Fruit fly (Drosophila melanogaster): ENCODE data around the gene sn.

Gene sn

DNA sequence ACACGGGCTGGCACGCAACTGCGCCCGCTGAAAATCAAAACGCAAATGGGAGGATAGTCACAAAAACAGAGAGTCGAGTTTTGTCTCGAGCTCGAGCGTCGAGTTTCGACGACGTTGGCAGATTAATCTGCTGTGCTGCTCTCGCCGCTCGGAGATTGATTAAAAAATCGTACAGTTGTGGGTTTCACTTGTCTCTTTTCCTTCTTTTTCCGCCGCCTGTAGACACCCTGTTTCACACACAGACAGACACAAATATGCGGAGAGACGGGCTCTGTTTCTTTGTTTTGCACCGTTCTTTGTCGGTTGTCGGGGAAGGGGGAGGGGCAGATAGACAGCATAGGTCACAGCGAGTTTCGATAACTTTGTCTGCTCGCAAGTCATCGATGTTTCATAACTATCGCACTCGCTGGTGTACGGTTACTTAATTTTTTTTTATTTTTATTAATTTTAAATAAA lies 16.9 kb upstream of the sn start, which contains the start of gene orion:
orion (minus strand) TSS at position 51 of the 456 bp plus-strand sequence.
- TF ChIP-seq Ets98B (GFP tag; IDR thresholded peaks at IDR 0.05): peak; percentile 76
- TF ChIP-seq CG8159 (tag; optimal IDR thresholded peaks at IDR 0.05): peak; percentile 67
- TF ChIP-seq CG12605 (GFP tag; IDR thresholded peaks at IDR 0.05): peak; percentile 78
- TF ChIP-seq CG17806 (tag; optimal IDR thresholded peaks at IDR 0.05): peak; percentile 53
- TF ChIP-seq CG32121 (GFP tag; IDR thresholded peaks at IDR 0.05): peak; percentile 62; the same call in 1 of the 2 replicates
- TF ChIP-seq EcR (GFP tag; optimal IDR thresholded peaks at IDR 0.05): peak; percentile 85
- peak; percentile 42; the same call in 1 of the 2 replicates for TF ChIP-seq rn (GFP tag; IDR thresholded peaks at IDR 0.05)
- peak; percentile 76 for TF ChIP-seq CG34367 (tag; optimal IDR thresholded peaks at IDR 0.05)
- peak; percentile 48 for TF ChIP-seq Snoo (tag; optimal IDR thresholded peaks at IDR 0.05)
- no peak for TF ChIP-seq D1 (tag; optimal IDR thresholded peaks at IDR 0.05)
- peak; percentile 73 for TF ChIP-seq CG15710 (tag; optimal IDR thresholded peaks at IDR 0.05)
- TF ChIP-seq CG13204 (GFP tag; optimal IDR thresholded peaks at IDR 0.05): peak; percentile 91
- TF ChIP-seq CG14655 (GFP tag; optimal IDR thresholded peaks at IDR 0.05): no peak
- peak; percentile 79 for TF ChIP-seq Pif1B (GFP tag; optimal IDR thresholded peaks at IDR 0.05)
- peak; percentile 92 for TF ChIP-seq CG4496 (GFP tag; IDR thresholded peaks at IDR 0.05)
- peak; percentile 71 for TF ChIP-seq fd96Ca (GFP tag; IDR thresholded peaks at IDR 0.05)
- TF ChIP-seq CG10348 (GFP tag; IDR thresholded peaks at IDR 0.05): no peak
- TF ChIP-seq CG8301 (tag; optimal IDR thresholded peaks at IDR 0.05): no peak
- peak; percentile 81 for TF ChIP-seq Pif1A (GFP tag; optimal IDR thresholded peaks at IDR 0.05)
- peak; percentile 93 for TF ChIP-seq gl (tag; optimal IDR thresholded peaks at IDR 0.05)
- TF ChIP-seq CG9948 (tag; optimal IDR thresholded peaks at IDR 0.05): peak; percentile 38

DNA sequence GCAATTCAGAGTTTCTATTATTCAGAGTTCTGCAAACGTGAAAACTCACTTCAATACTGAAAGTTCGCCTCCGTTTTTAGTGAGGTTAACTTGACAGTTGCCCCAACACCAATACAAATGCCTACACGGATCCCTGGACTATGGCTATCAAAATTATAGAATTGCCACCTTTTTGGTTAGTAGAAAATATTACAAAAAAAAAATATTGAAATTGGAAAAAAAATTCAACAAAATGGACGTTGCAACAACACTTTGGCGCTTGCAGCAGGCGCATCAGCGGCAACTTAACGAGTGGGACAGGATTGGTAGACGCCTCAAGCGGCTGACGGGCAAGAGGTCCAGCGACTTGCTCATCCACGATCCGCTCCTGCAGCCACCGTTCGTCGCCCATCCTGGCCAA lies 7.9 kb upstream of the sn start, which contains the start of the genes CG15332 and CG15330:
CG15332 (minus strand) TSS at position 101 of the 400 bp plus-strand sequence.
CG15330 (plus strand) TSS at position 175 of the 400 bp plus-strand sequence.
- TF ChIP-seq Pif1B (GFP tag; optimal IDR thresholded peaks at IDR 0.05) (no peak), D1 (tag; optimal IDR thresholded peaks at IDR 0.05) (no peak), Pif1A (GFP tag; optimal IDR thresholded peaks at IDR 0.05) (no peak), CG4496 (GFP tag; IDR thresholded peaks at IDR 0.05) (no peak), CG34367 (tag; optimal IDR thresholded peaks at IDR 0.05) (no peak)

DNA sequence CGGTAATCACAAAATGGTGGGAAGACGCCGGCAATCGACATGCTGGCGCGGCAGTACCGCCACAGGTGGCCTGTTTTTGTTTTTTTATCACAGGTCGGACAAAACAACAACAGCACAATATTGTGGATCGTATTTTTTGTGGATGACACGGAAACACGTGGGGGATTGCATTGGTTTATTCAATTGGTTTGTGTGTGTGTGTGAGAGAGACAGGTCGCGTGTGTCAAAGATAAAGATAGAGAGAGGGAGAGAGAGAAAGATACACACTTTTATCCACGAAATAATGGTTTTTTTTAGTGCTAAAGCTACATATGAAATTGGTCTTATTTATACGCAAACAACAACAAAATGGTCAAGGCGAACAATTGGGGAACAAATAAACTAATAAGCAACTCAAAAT lies 4.8 kb upstream of the sn start:
- peak; percentile 83 for TF ChIP-seq CG12605 (GFP tag; IDR thresholded peaks at IDR 0.05)
- TF ChIP-seq Ets98B (GFP tag; IDR thresholded peaks at IDR 0.05): peak; percentile 11; the same call in 1 of the 2 replicates
- peak; percentile 4 for TF ChIP-seq gl (tag; optimal IDR thresholded peaks at IDR 0.05)
- peak; percentile 60; the same call in 1 of the 3 replicates for TF ChIP-seq CG4496 (GFP tag; IDR thresholded peaks at IDR 0.05)
- TF ChIP-seq CG13204 (GFP tag; optimal IDR thresholded peaks at IDR 0.05): no peak

DNA sequence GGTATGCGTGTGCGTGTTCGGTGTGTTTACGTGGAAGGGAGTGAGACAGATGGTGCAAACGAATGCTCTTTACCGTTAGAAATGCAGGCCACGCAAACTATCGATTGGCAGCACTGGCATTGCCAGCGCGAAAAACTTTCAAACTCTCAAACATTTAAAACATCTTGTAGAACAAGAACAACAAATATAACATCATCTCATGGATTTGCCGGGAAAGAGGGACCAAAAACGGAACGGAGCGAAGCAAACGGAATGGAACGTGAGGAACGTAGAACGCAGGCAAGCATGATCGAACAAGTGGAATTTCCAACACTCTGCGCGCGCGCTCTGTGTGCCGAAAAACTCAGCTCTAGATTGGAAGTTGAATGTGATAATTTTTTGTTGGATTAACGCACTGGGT lies 4.3 kb upstream of the sn start:
- TF ChIP-seq CG12605 (GFP tag; IDR thresholded peaks at IDR 0.05) (no peak), CG14655 (GFP tag; optimal IDR thresholded peaks at IDR 0.05) (no peak), Pif1A (GFP tag; optimal IDR thresholded peaks at IDR 0.05) (no peak), CG13204 (GFP tag; optimal IDR thresholded peaks at IDR 0.05) (no peak), fd96Ca (GFP tag; IDR thresholded peaks at IDR 0.05) (no peak), gl (tag; optimal IDR thresholded peaks at IDR 0.05) (no peak), D1 (tag; optimal IDR thresholded peaks at IDR 0.05) (no peak), CG32121 (GFP tag; IDR thresholded peaks at IDR 0.05) (no peak), CG8159 (tag; optimal IDR thresholded peaks at IDR 0.05) (no peak), CG17806 (tag; optimal IDR thresholded peaks at IDR 0.05) (no peak), Pif1B (GFP tag; optimal IDR thresholded peaks at IDR 0.05) (no peak)

DNA sequence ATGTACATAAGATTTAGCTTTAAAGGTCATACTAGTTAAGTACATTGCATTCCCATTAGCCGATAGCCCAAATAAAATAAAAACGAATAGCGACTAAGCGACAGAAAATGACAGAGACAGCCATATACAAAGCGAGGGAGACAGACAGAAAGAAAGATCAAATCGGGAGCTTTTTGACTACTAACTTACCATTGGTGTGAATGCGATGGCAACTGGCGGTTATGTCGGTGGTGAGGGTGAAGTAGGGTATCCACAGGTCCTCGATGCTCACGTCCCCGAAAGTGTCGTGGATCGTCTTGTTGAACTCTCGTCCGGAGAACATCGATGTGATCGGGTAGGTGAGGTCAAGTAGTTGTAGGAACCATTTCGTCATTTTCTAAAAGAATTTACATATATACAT lies 2.8 kb upstream of the sn start:
- TF ChIP-seq Ets98B (GFP tag; IDR thresholded peaks at IDR 0.05) (no peak), Pif1A (GFP tag; optimal IDR thresholded peaks at IDR 0.05) (no peak), D1 (tag; optimal IDR thresholded peaks at IDR 0.05) (no peak), CG10348 (GFP tag; IDR thresholded peaks at IDR 0.05) (no peak), Pif1B (GFP tag; optimal IDR thresholded peaks at IDR 0.05) (no peak), CG4496 (GFP tag; IDR thresholded peaks at IDR 0.05) (no peak), CG9948 (tag; optimal IDR thresholded peaks at IDR 0.05) (no peak), CG34367 (tag; optimal IDR thresholded peaks at IDR 0.05) (no peak), CG8159 (tag; optimal IDR thresholded peaks at IDR 0.05) (no peak), CG8301 (tag; optimal IDR thresholded peaks at IDR 0.05) (no peak), CG32121 (GFP tag; IDR thresholded peaks at IDR 0.05) (no peak), Snoo (tag; optimal IDR thresholded peaks at IDR 0.05) (no peak), fd96Ca (GFP tag; IDR thresholded peaks at IDR 0.05) (no peak), CG14655 (GFP tag; optimal IDR thresholded peaks at IDR 0.05) (no peak), CG15710 (tag; optimal IDR thresholded peaks at IDR 0.05) (no peak), gl (tag; optimal IDR thresholded peaks at IDR 0.05) (no peak), EcR (GFP tag; optimal IDR thresholded peaks at IDR 0.05) (no peak), CG12605 (GFP tag; IDR thresholded peaks at IDR 0.05) (no peak)

DNA sequence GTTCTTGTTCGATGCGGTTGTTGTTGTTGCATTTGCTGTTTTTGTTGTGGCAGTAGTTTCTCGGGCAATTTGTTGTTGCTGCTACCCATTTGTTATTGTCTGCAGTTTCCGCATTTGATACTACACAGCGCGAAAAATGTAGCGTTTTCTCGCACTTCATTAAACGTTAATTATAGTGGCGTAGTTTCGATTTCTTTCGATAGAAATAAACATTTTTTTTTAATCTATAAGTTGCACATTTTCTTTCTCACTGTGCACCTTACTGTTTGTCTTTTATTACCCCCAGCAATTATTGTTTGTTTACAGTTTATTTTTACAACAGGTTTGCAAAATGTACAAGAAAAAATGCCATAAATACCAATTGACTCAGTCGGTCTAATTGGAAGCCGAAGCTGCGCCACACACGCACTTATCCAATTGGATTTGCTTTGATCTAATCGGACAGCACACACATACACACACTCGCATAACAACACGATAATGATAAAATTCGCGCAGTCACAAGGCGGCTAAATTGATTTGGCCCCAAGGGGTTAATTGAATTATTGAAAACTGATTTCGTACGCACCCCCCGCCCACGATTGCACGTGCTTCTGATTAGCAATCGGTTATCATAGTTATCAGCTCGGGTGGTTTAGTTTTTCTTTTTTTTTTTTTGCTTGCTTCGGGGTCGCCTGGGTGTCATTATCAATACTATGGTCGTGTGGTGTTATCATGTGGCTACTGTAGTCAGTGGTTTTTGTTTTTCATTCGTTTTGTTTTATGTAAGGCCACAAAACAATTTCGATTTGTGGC lies 2.1 kb downstream of the sn start:
- TF ChIP-seq rn (GFP tag; IDR thresholded peaks at IDR 0.05): 0 out of 2 replicates have a peak, but pooled peaks have one; percentile 24
- no peak for TF ChIP-seq CG17806 (tag; optimal IDR thresholded peaks at IDR 0.05)
- TF ChIP-seq CG8301 (tag; optimal IDR thresholded peaks at IDR 0.05): peak; percentile 23
- TF ChIP-seq CG32121 (GFP tag; IDR thresholded peaks at IDR 0.05): peak; percentile 42; the same call in 1 of the 2 replicates
- TF ChIP-seq CG34367 (tag; optimal IDR thresholded peaks at IDR 0.05): no peak
- TF ChIP-seq Pif1B (GFP tag; optimal IDR thresholded peaks at IDR 0.05): no peak
- TF ChIP-seq D1 (tag; optimal IDR thresholded peaks at IDR 0.05): no peak
- peak; percentile 73 for TF ChIP-seq CG4496 (GFP tag; IDR thresholded peaks at IDR 0.05)
- peak; percentile 59; the same call in 1 of the 3 replicates for TF ChIP-seq fd96Ca (GFP tag; IDR thresholded peaks at IDR 0.05)
- peak; percentile 54; the same call in 1 of the 2 replicates for TF ChIP-seq Ets98B (GFP tag; IDR thresholded peaks at IDR 0.05)
- TF ChIP-seq CG14655 (GFP tag; optimal IDR thresholded peaks at IDR 0.05): no peak
- TF ChIP-seq CG12605 (GFP tag; IDR thresholded peaks at IDR 0.05): no peak
- no peak for TF ChIP-seq Snoo (tag; optimal IDR thresholded peaks at IDR 0.05)

All from whole organism, pupa.